Fruit fly (Drosophila melanogaster) whole organism, wandering third instar larva: ENCODE measurements around the gene Cpr67Fa1.

Experiments
- Abd-B ChIP-seq: fragments of >200 bp; optimal IDR thresholded peaks from 2 replicates; lab custom pipeline; 2017; ENCODE audit warnings: missing biosample characterization, missing genetic modification characterization
- CG32264 ChIP-seq: fragments of 200-800 bp; sonication (Bioruptor generic); optimal IDR thresholded peaks from 2 replicates; lab custom pipeline; 2016; ENCODE audit warnings: missing biosample characterization, missing genetic modification characterization
- CG9705 ChIP-seq: fragments of 200-800 bp; sonication (Bioruptor generic); optimal IDR thresholded peaks from 2 replicates; lab custom pipeline; 2018; ENCODE audit warnings: missing biosample characterization, mild to moderate bottlenecking, missing genetic modification characterization
- CrebA ChIP-seq: fragments of 200-800 bp; sonication (Bioruptor generic); optimal IDR thresholded peaks from 2 replicates; lab custom pipeline; 2016; ENCODE audit warnings: missing biosample characterization, mild to moderate bottlenecking, missing genetic modification characterization, borderline replicate concordance
- Dfd ChIP-seq: fragments of >200 bp; optimal IDR thresholded peaks from 2 replicates; lab custom pipeline; 2017; ENCODE audit warnings: missing biosample characterization, missing genetic modification characterization
- Dif ChIP-seq: fragments of 200-275, 200-300 bp; sonication (Bioruptor generic); optimal IDR thresholded peaks from 2 replicates; lab custom pipeline; 2018; ENCODE audit warnings: missing biosample characterization, missing genetic modification characterization; ENCODE audit not compliant: partially characterized antibody
- GATAd ChIP-seq: sonication (Bioruptor generic); optimal IDR thresholded peaks from 2 replicates; lab custom pipeline; 2016; ENCODE audit warnings: missing biosample characterization, missing genetic modification characterization
- Hnf4 ChIP-seq: fragments of 200-800 bp; sonication (Bioruptor generic); optimal IDR thresholded peaks from 2 replicates; lab custom pipeline; 2016; ENCODE audit warnings: missing biosample characterization, mild to moderate bottlenecking, missing genetic modification characterization
- Hr78 ChIP-seq: fragments of >200 bp; optimal IDR thresholded peaks from 2 replicates; lab custom pipeline; 2017; ENCODE audit warnings: missing biosample characterization, missing genetic modification characterization
- Hr83 ChIP-seq: fragments of 200-300 bp; sonication (Bioruptor generic); optimal IDR thresholded peaks from 2 replicates; lab custom pipeline; 2016; ENCODE audit warnings: missing biosample characterization, mild to moderate bottlenecking, missing genetic modification characterization, moderate library complexity; ENCODE audit not compliant: poor library complexity, severe bottlenecking
- Mio ChIP-seq: sonication (Bioruptor generic); optimal IDR thresholded peaks from 2 replicates; lab custom pipeline; 2016; ENCODE audit warnings: missing biosample characterization, missing genetic modification characterization
- Myc ChIP-seq: fragments of >200 bp; optimal IDR thresholded peaks from 2 replicates; lab custom pipeline; 2017
- N ChIP-seq: fragments of >200 bp; optimal IDR thresholded peaks from 2 replicates; lab custom pipeline; 2018; ENCODE audit warnings: missing biosample characterization, missing external identifiers, missing genetic modification characterization
- Rel ChIP-seq, 2 experiments: fragments of 200-800 bp; sonication (Bioruptor generic) in 1 of 2; optimal IDR thresholded peaks; 2 replicates in 1 of 2; 3 replicates in 1 of 2; lab custom pipeline; 2016 to 2019; ENCODE audit warnings: mild to moderate bottlenecking in 2 of 2, missing biosample characterization in 2 of 2, missing genetic modification characterization in 2 of 2, moderate library complexity in 1 of 2
- Sp1 ChIP-seq: fragments of 200-800 bp; sonication (Bioruptor generic); optimal IDR thresholded peaks from 3 replicates; lab custom pipeline; 2019; ENCODE audit warnings: missing biosample characterization, mild to moderate bottlenecking, missing genetic modification characterization, moderate library complexity
- Vsx2 ChIP-seq: fragments of 200-300, 225-300 bp; sonication (Bioruptor generic); optimal IDR thresholded peaks from 2 replicates; lab custom pipeline; 2018; ENCODE audit warnings: missing biosample characterization, missing genetic modification characterization; ENCODE audit not compliant: partially characterized antibody
- br ChIP-seq: fragments of 200-800 bp; sonication (Bioruptor generic); optimal IDR thresholded peaks from 2 replicates; lab custom pipeline; 2016; ENCODE audit warnings: missing biosample characterization, missing genetic modification characterization
- brk ChIP-seq: fragments of 200-800 bp; sonication (Bioruptor generic); optimal IDR thresholded peaks from 2 replicates; lab custom pipeline; 2016; ENCODE audit warnings: missing biosample characterization, mild to moderate bottlenecking, missing genetic modification characterization
- dl ChIP-seq, 2 experiments: fragments of 175-275, 200-275 bp in 1 of 2; fragments of 200-275 bp in 1 of 2; sonication (Bioruptor generic); optimal IDR thresholded peaks; lab custom pipeline; 2018; ENCODE audit warnings: mild to moderate bottlenecking in 2 of 2, missing biosample characterization in 2 of 2, missing genetic modification characterization in 2 of 2, moderate library complexity in 2 of 2; ENCODE audit not compliant: partially characterized antibody in 2 of 2, insufficient read depth in 1 of 2
- dmrt93B ChIP-seq: fragments of 200-800 bp; sonication (Bioruptor generic); optimal IDR thresholded peaks from 2 replicates; lab custom pipeline; 2018; ENCODE audit warnings: missing biosample characterization, mild to moderate bottlenecking, missing genetic modification characterization
- dsf ChIP-seq: sonication (Bioruptor generic); optimal IDR thresholded peaks from 2 replicates; lab custom pipeline; 2016; ENCODE audit warnings: missing biosample characterization, missing genetic modification characterization, borderline replicate concordance
- ey ChIP-seq: fragments of 200-800 bp; sonication (Bioruptor generic); optimal IDR thresholded peaks from 2 replicates; lab custom pipeline; 2016; ENCODE audit warnings: missing biosample characterization, missing genetic modification characterization
- foxo ChIP-seq, 2 experiments: fragments of 200-800 bp; sonication (Bioruptor generic); optimal IDR thresholded peaks; 2 replicates in 1 of 2; 3 replicates in 1 of 2; lab custom pipeline; 2016 to 2017; ENCODE audit warnings: missing biosample characterization in 2 of 2, missing genetic modification characterization in 2 of 2
- h ChIP-seq: fragments of 200-800 bp; sonication (Bioruptor generic); optimal IDR thresholded peaks from 3 replicates; lab custom pipeline; 2016; ENCODE audit warnings: missing biosample characterization, mild to moderate bottlenecking, missing genetic modification characterization
- jim ChIP-seq: fragments of 175-275, 200-325 bp; sonication (Bioruptor generic); optimal IDR thresholded peaks from 2 replicates; lab custom pipeline; 2016; ENCODE audit warnings: missing biosample characterization, mild to moderate bottlenecking, missing genetic modification characterization
- pan ChIP-seq: fragments of >200 bp; optimal IDR thresholded peaks from 2 replicates; lab custom pipeline; 2017
- psq ChIP-seq: fragments of 200-800 bp; sonication (Bioruptor generic); optimal IDR thresholded peaks from 3 replicates; lab custom pipeline; 2017; ENCODE audit warnings: missing biosample characterization, mild to moderate bottlenecking, missing genetic modification characterization, moderate library complexity
- sage ChIP-seq: fragments of 200-800 bp; sonication (Bioruptor generic); optimal IDR thresholded peaks from 2 replicates; lab custom pipeline; 2016; ENCODE audit warnings: missing biosample characterization, mild to moderate bottlenecking, missing genetic modification characterization
- tai ChIP-seq: sonication (Bioruptor generic); optimal IDR thresholded peaks from 2 replicates; lab custom pipeline; 2016; ENCODE audit warnings: missing biosample characterization, missing genetic modification characterization
- usp ChIP-seq: fragments of >200 bp; optimal IDR thresholded peaks from 2 replicates; lab custom pipeline; 2017; ENCODE audit warnings: missing biosample characterization, missing genetic modification characterization
- woc ChIP-seq: sonication (Bioruptor generic); optimal IDR thresholded peaks from 2 replicates; lab custom pipeline; 2016; ENCODE audit warnings: missing biosample characterization, mild to moderate bottlenecking, missing genetic modification characterization

The Cpr67Fa1 gene

DNA sequence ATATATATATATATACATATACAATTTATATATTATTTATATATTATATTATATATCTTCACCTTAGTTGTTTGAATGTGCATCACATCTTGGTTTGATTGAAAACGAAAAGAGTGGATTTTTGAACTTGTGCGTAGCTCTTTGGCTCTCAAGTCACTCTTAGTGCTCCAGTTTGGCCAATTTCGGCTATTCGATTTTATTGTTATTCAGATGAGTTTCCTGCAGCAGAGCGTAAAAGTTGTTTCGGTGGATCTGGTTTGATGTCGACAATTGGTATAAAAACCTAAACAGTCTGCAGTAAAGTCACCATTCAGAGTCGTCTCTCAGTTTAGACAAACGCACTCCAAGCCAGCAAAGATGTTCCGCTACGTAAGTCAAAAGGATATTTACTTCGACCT is at the start of gene Cpr67Fa1:
Cpr67Fa1 (plus strand) TSS at position 299 of the 398 bp plus-strand sequence.
- TF ChIP-seq Mio (no peak), Hr83 (GFP tag; lab: Kevin White, UChicago) (no peak), CG32264 (GFP tag; lab: Kevin White, UChicago) (no peak), Myc (lab: Kevin White, UChicago) (no peak), jim (no peak), Rel (GFP tag; optimal IDR thresholded peaks at IDR 0.05; lab: Kevin White, UChicago) (no peak), Rel (tag; optimal IDR thresholded peaks at IDR 0.05; lab: Kevin White, UChicago) (no peak), dl (GFP tag; optimal IDR thresholded peaks at IDR 0.05; lab: Kevin White, UChicago; ENCODE audit: insufficient read depth in 1 of 2, partially characterized antibody in 2 of 2) (no peak), Vsx2 (GFP tag; lab: Kevin White, UChicago) (no peak), usp (no peak)

DNA sequence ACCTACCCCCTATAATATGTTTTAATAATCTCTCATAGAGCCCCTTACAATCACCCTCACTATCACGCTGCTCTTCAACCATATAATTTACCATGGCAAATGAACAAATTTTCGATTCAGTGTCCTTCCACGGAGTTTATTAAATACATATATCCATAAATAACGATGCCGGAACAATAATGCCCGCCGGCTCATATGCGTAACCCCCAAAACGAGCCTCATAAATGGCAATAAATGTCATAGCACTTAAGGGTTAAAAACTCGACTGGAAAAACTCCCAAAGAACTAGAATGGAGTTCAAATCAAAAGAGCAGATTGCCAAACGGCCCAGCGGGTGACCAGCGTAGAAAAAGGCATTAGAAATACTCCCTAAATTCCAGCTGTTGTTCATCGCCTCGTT is 48.9 kb upstream of the Cpr67Fa1 start:
- TF ChIP-seq dmrt93B (GFP tag; lab: Kevin White, UChicago) (no peak), ey (no peak), pan (no peak), Dif (GFP tag; lab: Kevin White, UChicago) (no peak), tai (no peak), CG32264 (GFP tag; lab: Kevin White, UChicago) (no peak), woc (GFP tag; lab: Kevin White, UChicago) (no peak), Vsx2 (GFP tag; lab: Kevin White, UChicago) (no peak), foxo (GFP tag; optimal IDR thresholded peaks at IDR 0.05; lab: Kevin White, UChicago) (no peak), dl (GFP tag; optimal IDR thresholded peaks at IDR 0.05; lab: Kevin White, UChicago; ENCODE audit: insufficient read depth in 1 of 2, partially characterized antibody in 2 of 2) (no peak), brk (GFP tag; lab: Kevin White, UChicago) (no peak), GATAd (no peak), N (GFP tag; lab: Kevin White, UChicago) (no peak)

DNA sequence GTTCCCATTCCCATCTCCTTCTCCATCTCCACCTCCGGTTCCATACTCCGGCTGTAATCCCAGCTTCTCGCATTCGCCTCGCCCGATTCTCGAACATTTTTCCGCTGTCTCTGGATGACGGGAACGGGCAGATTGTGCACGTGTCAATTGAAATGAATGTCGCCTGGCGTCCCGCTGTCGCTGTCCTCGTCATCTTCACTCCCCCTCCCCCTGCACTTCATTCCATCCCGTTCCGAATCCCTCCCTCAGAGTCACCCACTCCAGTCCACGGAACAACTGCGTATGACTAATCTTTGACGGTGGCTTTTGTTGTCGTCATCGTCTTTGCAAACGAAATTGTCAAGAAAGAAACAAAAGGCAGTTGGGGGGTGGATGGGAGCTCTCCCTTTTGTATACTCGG is 47.9 kb upstream of the Cpr67Fa1 start:
- TF ChIP-seq pan (no peak), Dfd (GFP tag; lab: Kevin White, UChicago) (no peak), dsf (no peak), woc (GFP tag; lab: Kevin White, UChicago) (no peak), GATAd (no peak), Hr78 (GFP tag; lab: Kevin White, UChicago) (no peak), foxo (GFP tag; optimal IDR thresholded peaks at IDR 0.05; lab: Kevin White, UChicago) (no peak), Sp1 (no peak), dmrt93B (GFP tag; lab: Kevin White, UChicago) (no peak), ey (no peak), Hnf4 (GFP tag; lab: Kevin White, UChicago) (no peak), N (GFP tag; lab: Kevin White, UChicago) (no peak), br (no peak), Mio (no peak), CG9705 (GFP tag; lab: Kevin White, UChicago) (no peak), Abd-B (GFP tag; lab: Kevin White, UChicago) (no peak), Rel (GFP tag; optimal IDR thresholded peaks at IDR 0.05; lab: Kevin White, UChicago) (no peak), Rel (tag; optimal IDR thresholded peaks at IDR 0.05; lab: Kevin White, UChicago) (no peak), brk (GFP tag; lab: Kevin White, UChicago) (no peak), CrebA (GFP tag; lab: Kevin White, UChicago) (no peak)

DNA sequence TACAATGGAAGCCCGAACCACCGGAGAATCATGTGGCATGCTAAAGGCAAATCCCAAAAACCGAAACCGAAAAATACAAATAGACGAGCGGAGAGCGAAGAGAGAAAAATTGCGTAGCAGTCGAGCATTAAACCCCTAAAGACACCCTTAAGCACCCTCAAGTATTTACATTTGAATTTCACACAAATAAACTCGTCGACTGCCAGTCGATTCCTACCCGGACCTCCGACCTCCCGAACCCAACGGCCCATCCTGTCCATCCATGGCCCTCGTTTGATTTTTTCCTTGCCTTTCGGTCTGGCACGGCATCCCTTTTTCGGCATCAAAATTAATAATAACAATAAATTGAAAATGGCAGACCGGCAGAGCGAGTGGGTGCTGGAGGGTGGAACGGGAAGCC is 47.0 kb upstream of the Cpr67Fa1 start:
- TF ChIP-seq Vsx2 (GFP tag; lab: Kevin White, UChicago) (no peak), pan (no peak), CG9705 (GFP tag; lab: Kevin White, UChicago) (no peak), dl (GFP tag; optimal IDR thresholded peaks at IDR 0.05; lab: Kevin White, UChicago; ENCODE audit: insufficient read depth in 1 of 2, partially characterized antibody in 2 of 2) (no peak), Mio (no peak), h (GFP tag; lab: Kevin White, UChicago) (no peak), brk (GFP tag; lab: Kevin White, UChicago) (no peak), N (GFP tag; lab: Kevin White, UChicago) (no peak), CG32264 (GFP tag; lab: Kevin White, UChicago) (no peak), Abd-B (GFP tag; lab: Kevin White, UChicago) (no peak), Sp1 (no peak), Rel (GFP tag; optimal IDR thresholded peaks at IDR 0.05; lab: Kevin White, UChicago) (no peak), Rel (tag; optimal IDR thresholded peaks at IDR 0.05; lab: Kevin White, UChicago) (no peak), sage (GFP tag; lab: Kevin White, UChicago) (no peak), Hr78 (GFP tag; lab: Kevin White, UChicago) (no peak), Myc (lab: Kevin White, UChicago) (no peak), psq (GFP tag; lab: Kevin White, UChicago) (no peak), Dfd (GFP tag; lab: Kevin White, UChicago) (no peak)
